Worm (Caenorhabditis elegans) whole organism, young adult: ENCODE measurements around the gene tag-250.
A peak's percentile ranks its signal among the peaks of the same experiment; 100 is the strongest.

Source experiments
- B0336.3 ChIP-seq: fragments of 200-800 bp; sonication (Bioruptor generic); IDR thresholded peaks from 2 replicates; pipeline ENCODE4 v1.3.6; 2022; ENCODE audit warnings: missing genetic modification characterization, missing compliant biosample characterization
- F49E8.2 ChIP-seq: sonication (generic microtip); optimal IDR thresholded peaks from 3 replicates; lab custom pipeline; 2017; ENCODE audit warnings: missing genetic modification characterization, mild to moderate bottlenecking, missing compliant biosample characterization, antibody characterized with exemption, moderate library complexity; ENCODE audit not compliant: insufficient read depth
- F57C9.4 ChIP-seq: sonication (generic microtip); optimal IDR thresholded peaks from 2 replicates; lab custom pipeline; 2017; ENCODE audit warnings: mild to moderate bottlenecking, missing genetic modification characterization, missing compliant biosample characterization
- K12H6.12 ChIP-seq: fragments of 200-800 bp; sonication (Bioruptor generic); optimal IDR thresholded peaks from 2 replicates; lab custom pipeline; 2018; ENCODE audit warnings: mild to moderate bottlenecking, missing genetic modification characterization, missing compliant biosample characterization
- Y53G8AR.9 ChIP-seq: fragments of 200-800 bp; sonication (Bioruptor generic); conservative IDR thresholded peaks from 2 replicates; pipeline ENCODE4 v1.3.6; 2022; ENCODE audit warnings: missing genetic modification reagents, missing genetic modification characterization, missing compliant biosample characterization
- Y56A3A.18 ChIP-seq: fragments of 200-800 bp; sonication (Bioruptor generic); IDR thresholded peaks from 2 replicates; pipeline ENCODE4 v1.3.6; 2022; ENCODE audit warnings: missing genetic modification reagents, missing genetic modification characterization, missing compliant biosample characterization
- attf-3 ChIP-seq: fragments of 200-800 bp; sonication (Bioruptor generic); conservative IDR thresholded peaks from 2 replicates; pipeline ENCODE4 v1.3.6; 2022; ENCODE audit warnings: missing genetic modification reagents, missing genetic modification characterization, missing compliant biosample characterization
- attf-5 ChIP-seq: fragments of 200-800 bp; sonication (Bioruptor generic); optimal IDR thresholded peaks from 2 replicates; lab custom pipeline; 2018; ENCODE audit warnings: mild to moderate bottlenecking, missing genetic modification characterization, missing compliant biosample characterization
- bed-1 ChIP-seq: fragments of 200-800 bp; sonication (Bioruptor generic); IDR thresholded peaks from 2 replicates; pipeline ENCODE4 v1.3.6; 2022; ENCODE audit warnings: missing genetic modification reagents, missing genetic modification characterization, missing compliant biosample characterization
- cebp-2 ChIP-seq: fragments of 200-800 bp; sonication (Bioruptor generic); IDR thresholded peaks from 2 replicates; pipeline ENCODE4 v1.3.6; 2022; ENCODE audit warnings: missing genetic modification characterization, missing compliant biosample characterization
- ceh-79 ChIP-seq: sonication (generic microtip); optimal IDR thresholded peaks from 2 replicates; lab custom pipeline; 2017; ENCODE audit warnings: mild to moderate bottlenecking, missing genetic modification characterization, missing compliant biosample characterization
- chd-7 ChIP-seq: sonication (generic microtip); optimal IDR thresholded peaks from 2 replicates; lab custom pipeline; 2016; ENCODE audit warnings: mild to moderate bottlenecking, missing genetic modification characterization, moderate library complexity, missing compliant biosample characterization
- die-1 ChIP-seq: sonication (generic microtip); optimal IDR thresholded peaks from 2 replicates; lab custom pipeline; 2016; ENCODE audit warnings: missing genotype, mild to moderate bottlenecking, missing genetic modification characterization, missing compliant biosample characterization
- dox-1 ChIP-seq: fragments of 200-800 bp; sonication (Bioruptor generic); IDR thresholded peaks from 2 replicates; pipeline ENCODE4 v1.3.6; 2022; ENCODE audit warnings: missing genetic modification reagents, missing genetic modification characterization, missing compliant biosample characterization
- efl-1 ChIP-seq: fragments of 150-350 bp; optimal IDR thresholded peaks from 2 replicates; lab custom pipeline; 2014; ENCODE audit warnings: missing biosample characterization, missing genetic modification reagents, missing genetic modification characterization
- egl-44 ChIP-seq: fragments of 200-800 bp; sonication (Bioruptor generic); IDR thresholded peaks from 2 replicates; pipeline ENCODE4 v1.3.6; 2022; ENCODE audit warnings: missing genetic modification reagents, missing genetic modification characterization, missing compliant biosample characterization
- egrh-3 ChIP-seq: fragments of 200-800 bp; sonication (Bioruptor generic); IDR thresholded peaks from 2 replicates; pipeline ENCODE4 v1.3.6; 2022; ENCODE audit warnings: missing genetic modification reagents, missing genetic modification characterization, missing compliant biosample characterization
- gei-17 ChIP-seq: fragments of 200-800 bp; sonication (Bioruptor generic); optimal IDR thresholded peaks from 2 replicates; lab custom pipeline; 2018; ENCODE audit warnings: mild to moderate bottlenecking, missing genetic modification characterization, missing compliant biosample characterization
- hmg-1.2 ChIP-seq: fragments of 200-800 bp; sonication (Bioruptor generic); IDR thresholded peaks from 2 replicates; pipeline ENCODE4 v1.3.6; 2022; ENCODE audit warnings: missing genetic modification reagents, missing genetic modification characterization, missing compliant biosample characterization
- hmg-20 ChIP-seq: fragments of 200-800 bp; sonication (Bioruptor generic); IDR thresholded peaks from 2 replicates; pipeline ENCODE4 v1.3.6; 2022; ENCODE audit warnings: missing genetic modification reagents, missing genetic modification characterization, missing compliant biosample characterization
- let-526 ChIP-seq: fragments of 200-800 bp; sonication (Bioruptor generic); IDR thresholded peaks from 2 replicates; pipeline ENCODE4 v1.3.6; 2022; ENCODE audit warnings: missing genetic modification reagents, missing genetic modification characterization, missing compliant biosample characterization
- let-607 ChIP-seq, 2 experiments: fragments of 200-800 bp in 1 of 2; sonication (Bioruptor generic) in 1 of 2; sonication (generic microtip) in 1 of 2; optimal IDR thresholded peaks; 2 replicates each; lab custom pipeline; 2016 to 2018; ENCODE audit warnings: mild to moderate bottlenecking in 2 of 2, missing compliant biosample characterization in 2 of 2, missing genetic modification characterization in 2 of 2, moderate library complexity in 2 of 2, missing genotype in 1 of 2
- madf-10 ChIP-seq: sonication (generic microtip); optimal IDR thresholded peaks from 2 replicates; lab custom pipeline; 2016; ENCODE audit warnings: mild to moderate bottlenecking, missing genetic modification characterization, missing compliant biosample characterization
- madf-6 ChIP-seq: fragments of 200-800 bp; sonication (Bioruptor generic); IDR thresholded peaks from 2 replicates; pipeline ENCODE4 v1.3.6; 2022; ENCODE audit warnings: missing genetic modification reagents, missing genetic modification characterization, missing compliant biosample characterization
- madf-8 ChIP-seq: fragments of 200-800 bp; sonication (Bioruptor generic); conservative IDR thresholded peaks from 2 replicates; pipeline ENCODE4 v1.3.6; 2022; ENCODE audit warnings: missing genetic modification reagents, missing genetic modification characterization, missing compliant biosample characterization
- mes-4 ChIP-seq: sonication (generic microtip); optimal IDR thresholded peaks from 2 replicates; lab custom pipeline; 2016; ENCODE audit warnings: missing genotype, missing genetic modification characterization, missing compliant biosample characterization
- repo-1 ChIP-seq: sonication (generic microtip); optimal IDR thresholded peaks from 2 replicates; lab custom pipeline; 2017; ENCODE audit warnings: mild to moderate bottlenecking, missing genetic modification characterization, missing compliant biosample characterization
- rpc-1 ChIP-seq, 2 experiments: fragments of 150-350 bp in 1 of 2; sonication (generic microtip) in 1 of 2; optimal IDR thresholded peaks; 2 replicates each; lab custom pipeline; 2014 to 2018; ENCODE audit warnings: missing biosample characterization in 1 of 2, missing genetic modification characterization in 1 of 2, missing genetic modification reagents in 1 of 2, missing genotype in 1 of 2
- sdz-38 ChIP-seq: sonication (generic microtip); optimal IDR thresholded peaks from 2 replicates; lab custom pipeline; 2016; ENCODE audit warnings: missing genotype, missing genetic modification characterization, missing compliant biosample characterization
- snpc-1.1 ChIP-seq: sonication (generic microtip); optimal IDR thresholded peaks from 2 replicates; lab custom pipeline; 2017; ENCODE audit warnings: missing genetic modification characterization, mild to moderate bottlenecking, missing compliant biosample characterization, antibody characterized with exemption, moderate library complexity, missing genotype, missing genetic modification reagents; ENCODE audit not compliant: insufficient read depth
- somi-1 ChIP-seq: fragments of 200-800 bp; sonication (Bioruptor generic); optimal IDR thresholded peaks from 2 replicates; lab custom pipeline; 2018; ENCODE audit warnings: mild to moderate bottlenecking, missing genetic modification characterization, missing compliant biosample characterization
- tbp1 ChIP-seq: fragments of 200-800 bp; sonication (Bioruptor generic); optimal IDR thresholded peaks from 2 replicates; lab custom pipeline; 2018; ENCODE audit warnings: mild to moderate bottlenecking, missing genetic modification characterization, missing compliant biosample characterization
- tlf-1 ChIP-seq: fragments of 200-800 bp; sonication (Bioruptor generic); optimal IDR thresholded peaks from 2 replicates; lab custom pipeline; 2018; ENCODE audit warnings: mild to moderate bottlenecking, missing genetic modification characterization, missing compliant biosample characterization
- unc-130 ChIP-seq: sonication (generic microtip); optimal IDR thresholded peaks from 2 replicates; lab custom pipeline; 2016; ENCODE audit warnings: missing genetic modification reagents, missing genetic modification characterization, missing compliant biosample characterization

tag-250 gene

DNA sequence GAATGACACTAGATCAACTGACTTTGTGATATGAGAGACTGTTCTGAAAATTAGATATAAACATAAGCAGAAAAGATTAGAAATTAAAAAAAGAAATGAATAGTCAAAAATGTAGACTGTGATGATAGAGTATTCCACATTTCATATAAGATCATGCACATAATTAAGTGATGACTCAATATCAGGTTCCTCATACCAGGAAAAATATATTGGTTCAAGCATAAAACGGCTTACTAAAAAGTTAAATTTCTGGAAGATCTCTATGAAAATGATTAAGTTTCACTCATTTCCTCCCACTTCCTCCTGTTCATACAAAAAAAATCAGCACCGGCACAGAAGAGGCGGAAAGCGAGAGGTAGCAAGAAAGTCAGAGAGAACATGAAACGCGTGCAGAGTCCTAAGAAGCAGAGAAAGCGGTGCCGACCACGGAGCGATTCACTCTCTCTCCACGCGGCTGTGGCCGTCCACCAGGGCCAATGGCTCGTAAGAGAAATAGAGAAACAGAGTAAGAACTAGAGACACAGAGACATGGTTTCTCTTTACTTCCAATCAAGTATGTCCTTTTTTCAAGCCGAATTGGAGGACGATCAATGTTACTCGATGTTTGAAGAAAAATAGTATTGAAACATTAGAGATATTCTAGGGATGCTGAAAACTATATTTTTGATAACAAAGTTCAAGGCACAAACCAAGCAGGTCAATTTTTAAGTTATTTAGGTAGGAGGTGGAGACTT, 33.0 kb downstream of the tag-250 start, which contains the start of the genes ZK688.5 and fahd-1 (continued):
- TF ChIP-seq rpc-1 (optimal IDR thresholded peaks at IDR 0.05; lab: Kevin White, UChicago) (no peak), rpc-1 (tag; optimal IDR thresholded peaks at IDR 0.05; lab: Kevin White, UChicago) (no peak), K12H6.12 (tag; lab: Kevin White, UChicago) (peak; percentile 34), hmg-20 (GFP tag; lab: Robert Waterston, UW) (no peak), somi-1 (peak; percentile 43), gei-17 (GFP tag; lab: Kevin White, UChicago) (no peak), tbp1 (GFP tag; lab: Kevin White, UChicago) (peak; percentile 45), dox-1 (no peak; the same call in 1 of the 2 replicates), efl-1 (GFP tag; lab: Kevin White, UChicago) (no peak), snpc-1.1 (no peak), attf-3 (GFP tag; lab: Robert Waterston, UW) (0 out of 2 replicates have a peak, but pooled peaks have one; percentile 22), tlf-1 (GFP tag; lab: Kevin White, UChicago) (no peak), madf-6 (GFP tag; lab: Robert Waterston, UW) (peak; percentile 27; the same call in 1 of the 2 replicates), madf-10 (tag; lab: Kevin White, UChicago) (peak; percentile 14), egl-44 (GFP tag; lab: Robert Waterston, UW) (no peak), unc-130 (GFP tag; lab: Kevin White, UChicago) (no peak), Y53G8AR.9 (peak; percentile 56; the same call in 1 of the 2 replicates), let-526 (GFP tag; lab: Robert Waterston, UW) (peak; percentile 50; the same call in 1 of the 2 replicates), egrh-3 (peak; percentile 24; the same call in 1 of the 2 replicates), hmg-1.2 (GFP tag; lab: Robert Waterston, UW) (peak; percentile 87; the same call in 1 of the 2 replicates), cebp-2 (GFP tag; lab: Robert Waterston, UW) (no peak), die-1 (tag; lab: Kevin White, UChicago) (no peak), chd-7 (tag; lab: Kevin White, UChicago) (peak; percentile 29), let-607 (tag; optimal IDR thresholded peaks at IDR 0.05; lab: Kevin White, UChicago) (peak; percentile 27 to 51)

DNA sequence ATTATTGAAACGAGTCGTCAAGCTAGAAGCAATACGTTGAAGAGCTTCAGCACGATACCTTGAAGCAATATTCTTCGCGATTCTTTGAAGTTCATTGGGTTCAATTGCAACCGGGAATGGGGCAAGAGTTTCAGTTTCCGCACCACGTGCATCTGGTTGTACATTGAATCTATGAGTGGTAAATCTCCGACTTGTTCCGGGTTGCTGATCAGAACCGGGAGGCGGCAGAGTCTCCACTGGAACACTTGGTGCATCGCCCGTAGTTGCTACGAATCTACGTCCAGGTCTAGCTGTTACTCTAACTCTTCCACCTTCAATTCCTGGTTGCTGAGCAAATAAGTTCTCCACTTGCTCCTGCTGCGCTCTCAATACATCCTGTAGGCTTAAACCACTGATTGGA, 35.7 kb downstream of the tag-250 start:
- no peak for TF ChIP-seq mes-4 (tag; lab: Kevin White, UChicago)

DNA sequence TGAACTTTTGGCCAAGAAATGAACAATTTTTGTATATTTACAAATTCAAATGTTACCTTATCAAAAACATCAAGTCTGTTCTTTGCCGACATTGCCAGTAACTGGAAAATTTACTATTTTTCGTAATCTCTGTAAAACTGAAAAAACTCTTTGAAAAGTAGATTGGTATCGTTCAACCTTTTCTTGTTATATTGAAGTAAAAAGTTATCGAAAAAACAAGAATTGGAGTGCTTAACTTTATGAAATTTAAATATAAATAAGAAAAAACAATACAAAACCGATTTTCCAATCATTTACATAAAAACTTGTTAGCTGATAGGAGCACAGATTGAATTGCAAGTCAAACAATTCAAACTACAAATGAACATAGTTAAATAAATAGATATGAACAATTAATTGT, 39.9 kb downstream of the tag-250 start, which contains the start of gene ZK688.11:
Gene ZK688.11, minus strand, starts transcription at position 101 of the 400 bp plus-strand sequence.
- TF ChIP-seq F57C9.4 (tag; lab: Kevin White, UChicago) (no peak), B0336.3 (no peak), attf-5 (GFP tag; lab: Kevin White, UChicago) (no peak), bed-1 (GFP tag; lab: Robert Waterston, UW) (no peak), Y53G8AR.9 (no peak), Y56A3A.18 (GFP tag; lab: Robert Waterston, UW) (no peak), F49E8.2 (no peak), die-1 (tag; lab: Kevin White, UChicago) (no peak), ceh-79 (tag; lab: Kevin White, UChicago) (no peak), sdz-38 (tag; lab: Kevin White, UChicago) (no peak), madf-8 (GFP tag; lab: Robert Waterston, UW) (no peak), repo-1 (tag; lab: Kevin White, UChicago) (no peak), attf-3 (GFP tag; lab: Robert Waterston, UW) (no peak)
